Worm (Caenorhabditis elegans) whole organism, L3 larva: ENCODE data around the gene H18N23.2.
A peak's percentile ranks its signal among the peaks of the same experiment; 100 is the strongest.

Experiments
- R02D3.7 ChIP-seq: fragments of 150-350 bp; optimal IDR thresholded peaks from 2 replicates; lab custom pipeline; 2014; ENCODE audit warnings: missing biosample characterization, missing genetic modification characterization
- aly-2 ChIP-seq: fragments of 150-350 bp; optimal IDR thresholded peaks from 2 replicates; lab custom pipeline; 2014; ENCODE audit warnings: missing biosample characterization, missing genetic modification characterization
- ama-1 ChIP-seq: fragments of 150-350 bp; optimal IDR thresholded peaks from 2 replicates; lab custom pipeline; 2018
- ceh-28 ChIP-seq: fragments of 150-350 bp; optimal IDR thresholded peaks from 2 replicates; lab custom pipeline; 2014; ENCODE audit warnings: missing biosample characterization, missing genetic modification reagents, missing genetic modification characterization
- ceh-82 ChIP-seq: fragments of 150-350 bp; optimal IDR thresholded peaks from 2 replicates; lab custom pipeline; 2014; ENCODE audit warnings: missing biosample characterization, missing genetic modification characterization
- daf-12 ChIP-seq: fragments of 150-350 bp; optimal IDR thresholded peaks from 2 replicates; lab custom pipeline; 2014; ENCODE audit warnings: missing biosample characterization, missing genetic modification reagents, missing genetic modification characterization
- egl-27 ChIP-seq: sonication (generic microtip); optimal IDR thresholded peaks from 4 replicates; lab custom pipeline; 2017; ENCODE audit warnings: missing biosample characterization, missing genetic modification reagents, missing genetic modification characterization
- egl-5 ChIP-seq: fragments of 150-350 bp; optimal IDR thresholded peaks from 2 replicates; lab custom pipeline; 2017; ENCODE audit warnings: missing biosample characterization, missing genetic modification reagents, missing genetic modification characterization, inconsistent platforms
- elt-1 ChIP-seq: fragments of 150-350 bp; optimal IDR thresholded peaks from 2 replicates; lab custom pipeline; 2014; ENCODE audit warnings: missing biosample characterization, missing genetic modification characterization
- elt-2 ChIP-seq: sonication (generic microtip); optimal IDR thresholded peaks from 2 replicates; lab custom pipeline; 2016; ENCODE audit warnings: missing genetic modification reagents, mild to moderate bottlenecking, missing genetic modification characterization, missing compliant biosample characterization
- elt-3 ChIP-seq, 3 experiments: fragments of 150-350 bp in 1 of 3; sonication (generic microtip) in 2 of 3; optimal IDR thresholded peaks; 2 replicates in 2 of 3; 4 replicates in 1 of 3; lab custom pipeline; 2014 to 2017; ENCODE audit warnings: missing biosample characterization in 3 of 3, missing genetic modification characterization in 3 of 3
- eor-1 ChIP-seq, 2 experiments: fragments of 150-350 bp; optimal IDR thresholded peaks; 2 replicates each; lab custom pipeline; 2014 to 2018; ENCODE audit warnings: missing biosample characterization in 2 of 2, missing genetic modification characterization in 2 of 2
- fkh-2 ChIP-seq: fragments of 150-350 bp; optimal IDR thresholded peaks from 2 replicates; lab custom pipeline; 2014; ENCODE audit warnings: missing biosample characterization, missing genetic modification reagents, missing genetic modification characterization
- fos-1 ChIP-seq: fragments of 150-350 bp; optimal IDR thresholded peaks from 2 replicates; lab custom pipeline; 2014; ENCODE audit warnings: missing biosample characterization, missing genetic modification characterization
- hmg-11 ChIP-seq: sonication (generic microtip); optimal IDR thresholded peaks from 2 replicates; lab custom pipeline; 2016; ENCODE audit warnings: missing genetic modification characterization, missing compliant biosample characterization
- lin-39 ChIP-seq: fragments of 150-350 bp; optimal IDR thresholded peaks from 2 replicates; lab custom pipeline; 2018; ENCODE audit warnings: missing biosample characterization, missing genetic modification reagents, missing genetic modification characterization
- lsy-12 ChIP-seq: sonication (generic microtip); optimal IDR thresholded peaks from 2 replicates; lab custom pipeline; 2016; ENCODE audit warnings: mild to moderate bottlenecking, missing genetic modification characterization, missing compliant biosample characterization
- mdl-1 ChIP-seq: fragments of 150-350 bp; optimal IDR thresholded peaks from 2 replicates; lab custom pipeline; 2014; ENCODE audit warnings: missing biosample characterization, missing genetic modification characterization
- mml-1 ChIP-seq: fragments of 150-350 bp; sonication (generic microtip); optimal IDR thresholded peaks from 3 replicates; lab custom pipeline; 2014; ENCODE audit warnings: missing biosample characterization, missing genetic modification characterization
- nfya-1 ChIP-seq: sonication (generic microtip); optimal IDR thresholded peaks from 2 replicates; lab custom pipeline; 2017; ENCODE audit warnings: missing genetic modification characterization, mild to moderate bottlenecking, missing compliant biosample characterization, antibody characterized with exemption, moderate library complexity; ENCODE audit not compliant: insufficient read depth
- nhr-11 ChIP-seq: fragments of 150-350 bp; optimal IDR thresholded peaks from 2 replicates; lab custom pipeline; 2014; ENCODE audit warnings: missing biosample characterization, missing genetic modification characterization
- nhr-23 ChIP-seq: fragments of 150-350 bp; optimal IDR thresholded peaks from 2 replicates; lab custom pipeline; 2014; ENCODE audit warnings: missing biosample characterization, missing genetic modification reagents, missing genetic modification characterization
- nhr-237 ChIP-seq: fragments of 150-350 bp; optimal IDR thresholded peaks from 2 replicates; lab custom pipeline; 2014; ENCODE audit warnings: missing biosample characterization, missing genetic modification characterization
- nhr-25 ChIP-seq: sonication (generic microtip); optimal IDR thresholded peaks from 2 replicates; lab custom pipeline; 2017; ENCODE audit warnings: missing biosample characterization, missing genetic modification characterization
- nhr-43 ChIP-seq: sonication (generic microtip); optimal IDR thresholded peaks from 2 replicates; lab custom pipeline; 2016; ENCODE audit warnings: mild to moderate bottlenecking, missing genetic modification characterization, missing compliant biosample characterization; ENCODE audit not compliant: poor library complexity, severe bottlenecking
- nhr-67 ChIP-seq: fragments of 150-350 bp; optimal IDR thresholded peaks from 2 replicates; lab custom pipeline; 2014; ENCODE audit warnings: missing biosample characterization, missing genetic modification characterization
- nhr-76 ChIP-seq: fragments of 150-350 bp; sonication (generic microtip); optimal IDR thresholded peaks from 5 replicates; lab custom pipeline; 2014; ENCODE audit warnings: missing biosample characterization, missing genetic modification characterization
- nhr-77 ChIP-seq: fragments of 150-350 bp; optimal IDR thresholded peaks from 2 replicates; lab custom pipeline; 2014; ENCODE audit warnings: missing biosample characterization, missing genetic modification characterization
- pha-4 ChIP-seq: fragments of 150-350 bp; optimal IDR thresholded peaks from 2 replicates; lab custom pipeline; 2014; ENCODE audit warnings: missing biosample characterization, missing genetic modification reagents, missing genetic modification characterization
- pqm-1 ChIP-seq: fragments of 150-350 bp; optimal IDR thresholded peaks from 2 replicates; lab custom pipeline; 2017; ENCODE audit warnings: missing biosample characterization, missing genetic modification characterization, inconsistent platforms
- skn-1 ChIP-seq: fragments of 150-350 bp; optimal IDR thresholded peaks from 2 replicates; lab custom pipeline; 2014; ENCODE audit warnings: missing biosample characterization, missing genetic modification characterization
- snpc-4 ChIP-seq: fragments of 150-350 bp; optimal IDR thresholded peaks from 2 replicates; lab custom pipeline; 2014; ENCODE audit warnings: missing biosample characterization, missing genetic modification characterization
- tbx-2 ChIP-seq: sonication (generic microtip); optimal IDR thresholded peaks from 2 replicates; lab custom pipeline; 2016; ENCODE audit warnings: mild to moderate bottlenecking, missing genetic modification characterization, missing compliant biosample characterization
- unc-39 ChIP-seq: sonication (generic microtip); optimal IDR thresholded peaks from 4 replicates; lab custom pipeline; 2017; ENCODE audit warnings: missing biosample characterization, missing genetic modification characterization
- zag-1 ChIP-seq: fragments of 150-350 bp; optimal IDR thresholded peaks from 2 replicates; lab custom pipeline; 2014; ENCODE audit warnings: missing biosample characterization, missing genetic modification characterization
- ztf-11 ChIP-seq: fragments of 150-350 bp; optimal IDR thresholded peaks from 2 replicates; lab custom pipeline; 2014; ENCODE audit warnings: missing biosample characterization, missing genetic modification characterization
- ztf-4 ChIP-seq: fragments of 150-350 bp; optimal IDR thresholded peaks from 2 replicates; lab custom pipeline; 2014; ENCODE audit warnings: missing biosample characterization, missing genetic modification characterization

The H18N23.2 gene

ce11 chrX:17637528-17637927 is 3.1 kb downstream of the H18N23.2 start:
- TF ChIP-seq ama-1 (lab: Kevin White, UChicago) (no peak), mml-1 (tag; lab: Kevin White, UChicago) (no peak), elt-3 (tag; optimal IDR thresholded peaks at IDR 0.05; lab: Kevin White, UChicago) (no peak), egl-27 (tag; lab: Kevin White, UChicago) (no peak), nhr-11 (no peak), ceh-28 (tag; lab: Kevin White, UChicago) (no peak), nhr-237 (tag; lab: Kevin White, UChicago) (no peak), pqm-1 (tag; lab: Kevin White, UChicago) (no peak), nfya-1 (tag; lab: Kevin White, UChicago) (no peak), zag-1 (tag; lab: Kevin White, UChicago) (no peak), pha-4 (tag; lab: Kevin White, UChicago) (peak; percentile 91), elt-2 (peak; percentile 30), snpc-4 (no peak)

- TF ChIP-seq nhr-77 (tag; lab: Kevin White, UChicago) (no peak), nfya-1 (tag; lab: Kevin White, UChicago) (peak; percentile 5), R02D3.7 (tag; lab: Kevin White, UChicago) (no peak), pqm-1 (tag; lab: Kevin White, UChicago) (peak; percentile 67), pha-4 (tag; lab: Kevin White, UChicago) (peak; percentile 62), ztf-11 (tag; lab: Kevin White, UChicago) (no peak), nhr-67 (tag; lab: Kevin White, UChicago) (no peak), mdl-1 (tag; lab: Kevin White, UChicago) (peak; percentile 31), elt-2 (peak; percentile 69), nhr-43 (tag; lab: Kevin White, UChicago) (peak; percentile 23), mml-1 (tag; lab: Kevin White, UChicago) (peak; percentile 35)
Observed at ce11 chrX:17636326-17636735, 4.3 kb downstream of the H18N23.2 start.

- TF ChIP-seq egl-27 (tag; lab: Kevin White, UChicago) = no peak
- TF ChIP-seq fkh-2 (tag; lab: Kevin White, UChicago) = no peak
- no peak for TF ChIP-seq aly-2 (tag; lab: Kevin White, UChicago)
- TF ChIP-seq daf-12 = no peak
- TF ChIP-seq eor-1 (tag; optimal IDR thresholded peaks at IDR 0.05; lab: Kevin White, UChicago) = no peak
- TF ChIP-seq R02D3.7 (tag; lab: Kevin White, UChicago) = no peak
- no peak for TF ChIP-seq nhr-76 (tag; lab: Kevin White, UChicago)
- no peak for TF ChIP-seq ceh-28 (tag; lab: Kevin White, UChicago)
- no peak for TF ChIP-seq lsy-12 (tag; lab: Kevin White, UChicago)
- TF ChIP-seq nhr-77 (tag; lab: Kevin White, UChicago) = no peak
- no peak for TF ChIP-seq unc-39 (tag; lab: Kevin White, UChicago)
- TF ChIP-seq elt-1 (tag; lab: Kevin White, UChicago) = no peak
- no peak for TF ChIP-seq nhr-67 (tag; lab: Kevin White, UChicago)
- no peak for TF ChIP-seq lin-39 (tag; lab: Kevin White, UChicago)
- no peak for TF ChIP-seq ztf-11 (tag; lab: Kevin White, UChicago)
- no peak for TF ChIP-seq zag-1 (tag; lab: Kevin White, UChicago)
- TF ChIP-seq fos-1 (tag; lab: Kevin White, UChicago) = no peak
Observed at ce11 chrX:17634245-17634644, 6.4 kb downstream of the H18N23.2 start.

- peak; percentile 17 for TF ChIP-seq elt-2
- TF ChIP-seq nhr-77 (tag; lab: Kevin White, UChicago) = no peak
- TF ChIP-seq nhr-23 = peak; percentile 62
- TF ChIP-seq tbx-2 (tag; lab: Kevin White, UChicago) = peak; percentile 41
- peak; percentile 61 for TF ChIP-seq egl-5 (tag; lab: Kevin White, UChicago)
- TF ChIP-seq nhr-25 (tag; lab: Kevin White, UChicago) = peak; percentile 84
- TF ChIP-seq hmg-11 (tag; lab: Kevin White, UChicago) = peak; percentile 25
- peak; percentile 34 for TF ChIP-seq lin-39 (tag; lab: Kevin White, UChicago)
- peak; percentile 70 for TF ChIP-seq ztf-4 (tag; lab: Kevin White, UChicago)
- TF ChIP-seq nhr-43 (tag; lab: Kevin White, UChicago) = peak; percentile 94
- peak; percentile 2 for TF ChIP-seq R02D3.7 (tag; lab: Kevin White, UChicago)
- TF ChIP-seq nhr-11 = no peak
- TF ChIP-seq elt-3 (tag; optimal IDR thresholded peaks at IDR 0.05; lab: Kevin White, UChicago) = peak in 2 of 3 experiments; percentile 38 to 79
- no peak for TF ChIP-seq aly-2 (tag; lab: Kevin White, UChicago)
- peak; percentile 57 for TF ChIP-seq nfya-1 (tag; lab: Kevin White, UChicago)
- no peak for TF ChIP-seq skn-1
- TF ChIP-seq mml-1 (tag; lab: Kevin White, UChicago) = peak; percentile 89
- TF ChIP-seq mdl-1 (tag; lab: Kevin White, UChicago) = peak; percentile 37
- TF ChIP-seq fos-1 (tag; lab: Kevin White, UChicago) = no peak
- no peak for TF ChIP-seq elt-1 (tag; lab: Kevin White, UChicago)
- no peak for TF ChIP-seq ceh-82
Observed at ce11 chrX:17633166-17633565, 7.5 kb downstream of the H18N23.2 start.
